Worm (Caenorhabditis elegans): Measurements from ENCODE around the gene C50D2.7.

C50D2.7 gene

ce11 chrII:95177-95576 lies at the start of gene C50D2.7:
TSS of gene C50D2.7 (minus strand) at chrII:95277.
- TF ChIP-seq hlh-12 (tag; optimal IDR thresholded peaks at IDR 0.05), result no peak
- no peak for TF ChIP-seq cebp-2 (GFP tag; IDR thresholded peaks at IDR 0.05)
- TF ChIP-seq ccch-3 (GFP tag; optimal IDR thresholded peaks at IDR 0.05), result no peak
- no peak for TF ChIP-seq egrh-3 (GFP tag; IDR thresholded peaks at IDR 0.05)
- TF ChIP-seq attf-6 (GFP tag; IDR thresholded peaks at IDR 0.05), result no peak
- no peak for TF ChIP-seq unc-130 (GFP tag; optimal IDR thresholded peaks at IDR 0.05)
- no peak for TF ChIP-seq attf-5 (GFP tag; optimal IDR thresholded peaks at IDR 0.05)

ce11 chrII:135166-135565 lies 40.1 kb upstream of the C50D2.7 start, which contains the start of gene K10B4.1:
TSS of gene K10B4.1 (plus strand) at chrII:135466.
- TF ChIP-seq F10E7.11 (tag; optimal IDR thresholded peaks at IDR 0.05) (no peak), B0035.1 (tag; optimal IDR thresholded peaks at IDR 0.05) (no peak), F23B12.7 (tag; optimal IDR thresholded peaks at IDR 0.05; ENCODE audit: insufficient read depth) (no peak), tbx-9 (tag; optimal IDR thresholded peaks at IDR 0.05; ENCODE audit: borderline replicate concordance) (no peak), ceh-27 (GFP tag; optimal IDR thresholded peaks at IDR 0.05) (no peak), C06A6.2 (GFP tag; conservative IDR thresholded peaks at IDR 0.05) (no peak), cebp-2 (GFP tag; IDR thresholded peaks at IDR 0.05) (no peak), Y79H2A.3 (GFP tag; conservative IDR thresholded peaks at IDR 0.05) (no peak), unc-62 (GFP tag; optimal IDR thresholded peaks at IDR 0.05) (no peak), lsy-27 (tag; optimal IDR thresholded peaks at IDR 0.05; ENCODE audit: borderline replicate concordance, insufficient read depth) (no peak), mcd-1 (GFP tag; IDR thresholded peaks at IDR 0.05) (no peak), somi-1 (GFP tag; optimal IDR thresholded peaks at IDR 0.05) (no peak), hlh-12 (tag; optimal IDR thresholded peaks at IDR 0.05) (no peak), ZK185.1 (tag; optimal IDR thresholded peaks at IDR 0.05; ENCODE audit: poor library complexity, severe bottlenecking) (no peak), K11D2.4 (GFP tag; IDR thresholded peaks at IDR 0.05) (no peak), F52B5.7 (tag; optimal IDR thresholded peaks at IDR 0.05) (no peak), him-1 (tag; optimal IDR thresholded peaks at IDR 0.05) (no peak)

ce11 chrII:133548-134275 lies 38.6 kb upstream of the C50D2.7 start, which contains the start of gene cwn-1:
TSS of gene cwn-1 (minus strand) at chrII:133598.
- no peak for TF ChIP-seq nhr-90 (tag; optimal IDR thresholded peaks at IDR 0.05)
- TF ChIP-seq F49E8.2 (tag; optimal IDR thresholded peaks at IDR 0.05; ENCODE audit: insufficient read depth), result no peak
- no peak for TF ChIP-seq pbrm-1 (GFP tag; IDR thresholded peaks at IDR 0.05)

DNA sequence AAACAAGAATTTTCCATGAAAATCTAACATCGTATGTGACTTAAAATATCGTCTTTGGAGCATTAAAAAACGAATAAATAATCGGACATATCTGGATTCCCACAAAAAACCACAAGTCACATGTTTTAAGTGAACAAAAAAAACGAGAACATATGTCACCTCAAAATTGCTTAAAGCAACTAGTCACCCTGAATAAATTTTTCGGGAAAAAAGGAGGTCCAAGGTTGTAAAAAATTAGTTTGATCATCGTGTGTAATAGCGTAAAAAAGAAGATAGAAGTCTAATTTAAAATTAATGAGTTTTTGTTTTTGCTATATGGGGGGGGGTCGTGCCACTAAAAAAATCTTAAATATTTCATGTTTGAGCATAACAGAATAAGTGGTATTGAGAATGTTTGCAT lies 34.7 kb upstream of the C50D2.7 start:
- TF ChIP-seq F23B12.7 (tag; optimal IDR thresholded peaks at IDR 0.05; ENCODE audit: insufficient read depth) (no peak), attf-6 (GFP tag; IDR thresholded peaks at IDR 0.05) (no peak), lsy-27 (tag; optimal IDR thresholded peaks at IDR 0.05; ENCODE audit: borderline replicate concordance, insufficient read depth) (no peak), Y79H2A.3 (GFP tag; conservative IDR thresholded peaks at IDR 0.05) (no peak), Y53F4B.3 (GFP tag; IDR thresholded peaks at IDR 0.05) (no peak), bed-1 (GFP tag; IDR thresholded peaks at IDR 0.05) (no peak), sptf-2 (GFP tag; optimal IDR thresholded peaks at IDR 0.05) (no peak), F39B2.1 (GFP tag; IDR thresholded peaks at IDR 0.05) (no peak), T26A5.8 (tag; optimal IDR thresholded peaks at IDR 0.05) (no peak), gei-17 (GFP tag; optimal IDR thresholded peaks at IDR 0.05) (no peak), attf-5 (GFP tag; optimal IDR thresholded peaks at IDR 0.05) (no peak), nfyb-1 (GFP tag; IDR thresholded peaks at IDR 0.05) (no peak), ztf-26 (tag; optimal IDR thresholded peaks at IDR 0.05) (no peak), F57A8.1 (GFP tag; optimal IDR thresholded peaks at IDR 0.05) (no peak), ama-1 (optimal IDR thresholded peaks at IDR 0.05) (no peak), ama-1 (GFP tag; optimal IDR thresholded peaks at IDR 0.05) (no peak)

Measured in whole organism, young adult.